Fruit fly (Drosophila melanogaster): ENCODE data around the gene CG45122.

The CG45122 gene

dm6 chr3R:13012351-13012750, 31.6 kb upstream of the CG45122 start (continued):
- TF ChIP-seq chn (GFP tag; optimal IDR thresholded peaks at IDR 0.05) (peak; percentile 72), CG2889 (GFP tag; IDR thresholded peaks at IDR 0.05) (peak; percentile 51; the same call in 1 of the 3 replicates), inv (GFP tag; IDR thresholded peaks at IDR 0.05; ENCODE audit: partially characterized antibody) (no peak), Dek (tag; optimal IDR thresholded peaks at IDR 0.05) (peak; percentile 0), klu (GFP tag; IDR thresholded peaks at IDR 0.05) (peak; percentile 44; the same call in 1 of the 2 replicates), CG7786 (GFP tag; optimal IDR thresholded peaks at IDR 0.05) (peak; percentile 65), CG4404 (GFP tag; IDR thresholded peaks at IDR 0.05) (no peak), Opbp (GFP tag; IDR thresholded peaks at IDR 0.05; ENCODE audit: partially characterized antibody) (no peak), CG12071 (GFP tag; optimal IDR thresholded peaks at IDR 0.05) (no peak), Adf1 (GFP tag; IDR thresholded peaks at IDR 0.05) (peak; percentile 27), CG13424 (tag; optimal IDR thresholded peaks at IDR 0.05) (peak; percentile 54), MESR4 (GFP tag; optimal IDR thresholded peaks at IDR 0.05) (peak; percentile 32), pum (GFP tag; optimal IDR thresholded peaks at IDR 0.05) (peak; percentile 40), Rfx (GFP tag; IDR thresholded peaks at IDR 0.05) (peak; percentile 75), vfl (GFP tag; optimal IDR thresholded peaks at IDR 0.05) (peak; percentile 60), CG8765 (GFP tag; IDR thresholded peaks at IDR 0.05) (peak; percentile 60; the same call in 1 of the 2 replicates), Hr39 (optimal IDR thresholded peaks at IDR 0.05) (no peak), CG15601 (tag; optimal IDR thresholded peaks at IDR 0.05) (no peak), bsh (GFP tag; optimal IDR thresholded peaks at IDR 0.05) (peak in 1 of 2 experiments; percentile 45), CG17568 (GFP tag; optimal IDR thresholded peaks at IDR 0.05) (no peak), Elba2 (GFP tag; optimal IDR thresholded peaks at IDR 0.05) (no peak), CG6813 (GFP tag; optimal IDR thresholded peaks at IDR 0.05) (peak; percentile 46), Bdp1 (GFP tag; optimal IDR thresholded peaks at IDR 0.05) (peak; percentile 51), CG14441 (GFP tag; IDR thresholded peaks at IDR 0.05) (peak; percentile 82), zen (tag; optimal IDR thresholded peaks at IDR 0.05) (peak; percentile 43), pb (GFP tag; optimal IDR thresholded peaks at IDR 0.05) (peak; percentile 14), Chrac-16 (GFP tag; optimal IDR thresholded peaks at IDR 0.05) (peak; percentile 53), CG3065 (GFP tag; optimal IDR thresholded peaks at IDR 0.05) (no peak), gce (GFP tag; IDR thresholded peaks at IDR 0.05) (peak; percentile 60; the same call in 1 of the 3 replicates), CG16815 (GFP tag; optimal IDR thresholded peaks at IDR 0.05) (peak; percentile 29), CG14710 (tag; optimal IDR thresholded peaks at IDR 0.05) (no peak), otp (GFP tag; IDR thresholded peaks at IDR 0.05) (peak; percentile 66; the same call in 1 of the 3 replicates), CG16863 (GFP tag; optimal IDR thresholded peaks at IDR 0.05) (peak; percentile 52), CG7987 (GFP tag; optimal IDR thresholded peaks at IDR 0.05) (peak; percentile 64), fd102C (GFP tag; optimal IDR thresholded peaks at IDR 0.05) (no peak), schlank (tag; optimal IDR thresholded peaks at IDR 0.05) (peak; percentile 29), tll (GFP tag; optimal IDR thresholded peaks at IDR 0.05) (peak in 1 of 2 experiments; percentile 55), CG5953 (GFP tag; IDR thresholded peaks at IDR 0.05) (0 out of 2 replicates have a peak, but pooled peaks have one; percentile 24), CG7839 (tag; optimal IDR thresholded peaks at IDR 0.05) (peak; percentile 56), hbn (GFP tag; IDR thresholded peaks at IDR 0.05; ENCODE audit: partially characterized antibody) (no peak), ewg (GFP tag; optimal IDR thresholded peaks at IDR 0.05) (peak; percentile 88), CG7745 (tag; optimal IDR thresholded peaks at IDR 0.05) (no peak), HHEX (GFP tag; optimal IDR thresholded peaks at IDR 0.05) (no peak), ATbp (GFP tag; optimal IDR thresholded peaks at IDR 0.05) (peak; percentile 17), CG11696 (GFP tag; IDR thresholded peaks at IDR 0.05) (peak; percentile 42; the same call in 1 of the 2 replicates), Max (GFP tag; optimal IDR thresholded peaks at IDR 0.05) (peak; percentile 30), CG4730 (GFP tag; IDR thresholded peaks at IDR 0.05) (0 out of 2 replicates have a peak, but pooled peaks have one; percentile 31), Fer1 (GFP tag; optimal IDR thresholded peaks at IDR 0.05) (peak; percentile 50), lov (optimal IDR thresholded peaks at IDR 0.05) (no peak), lov (GFP tag; IDR thresholded peaks at IDR 0.05) (0 out of 3 replicates have a peak, but pooled peaks have one; percentile 57)
